Worm (Caenorhabditis elegans) whole organism, early embryonic: ENCODE measurements around the gene srr-7.

Source experiments
- aly-1 ChIP-seq: sonication (generic microtip); optimal IDR thresholded peaks from 2 replicates; lab custom pipeline; 2016; ENCODE audit warnings: missing genetic modification characterization, missing compliant biosample characterization
- ceh-36 ChIP-seq: sonication (generic microtip); optimal IDR thresholded peaks from 2 replicates; lab custom pipeline; 2016; ENCODE audit warnings: missing genetic modification characterization, inconsistent platforms, missing compliant biosample characterization

ce11 chrV:15088613-15089012 is 39.4 kb upstream of the srr-7 start, which contains the start of gene C01G10.18:
- no peak for TF ChIP-seq aly-1 (tag; lab: Kevin White, UChicago)
- no peak for TF ChIP-seq ceh-36 (tag; lab: Kevin White, UChicago)
